Fruit fly (Drosophila melanogaster): ENCODE data around the gene stai.

The stai gene

dm6 chr2L:6092300-6092699 is 7.9 kb upstream of the stai start (continued):
- TF ChIP-seq chm (GFP tag; IDR thresholded peaks at IDR 0.05): peak; percentile 57
- TF ChIP-seq CG12236 (GFP tag; optimal IDR thresholded peaks at IDR 0.05): no peak
- 0 out of 2 replicates have a peak, but pooled peaks have one; percentile 24 for TF ChIP-seq CG32772 (GFP tag; IDR thresholded peaks at IDR 0.05)
- TF ChIP-seq z (GFP tag; IDR thresholded peaks at IDR 0.05): peak; percentile 73; the same call in 2 of the 3 replicates
- peak; percentile 12 for TF ChIP-seq CG10543 (GFP tag; optimal IDR thresholded peaks at IDR 0.05)
- TF ChIP-seq kni (GFP tag; optimal IDR thresholded peaks at IDR 0.05): peak; percentile 65
- TF ChIP-seq CG33557 (GFP tag; optimal IDR thresholded peaks at IDR 0.05): peak; percentile 12
- TF ChIP-seq Dll (GFP tag; IDR thresholded peaks at IDR 0.05; ENCODE audit: partially characterized antibody): no peak
- 0 out of 3 replicates have a peak, but pooled peaks have one; percentile 40 for TF ChIP-seq gce (GFP tag; IDR thresholded peaks at IDR 0.05)
- TF ChIP-seq CG7271 (tag; optimal IDR thresholded peaks at IDR 0.05): peak; percentile 11
- peak; percentile 93 for TF ChIP-seq sqz (GFP tag; optimal IDR thresholded peaks at IDR 0.05)
- TF ChIP-seq crol (GFP tag; IDR thresholded peaks at IDR 0.05): peak; percentile 31; the same call in 1 of the 2 replicates
- no peak for TF ChIP-seq bsh (GFP tag; optimal IDR thresholded peaks at IDR 0.05)
- 0 out of 2 replicates have a peak, but pooled peaks have one; percentile 14 for TF ChIP-seq Atf6 (GFP tag; IDR thresholded peaks at IDR 0.05)
- peak; percentile 20 for TF ChIP-seq lab (GFP tag; optimal IDR thresholded peaks at IDR 0.05)
- TF ChIP-seq seq (GFP tag; IDR thresholded peaks at IDR 0.05): peak; percentile 65; the same call in 1 of the 2 replicates
- peak in 1 of 2 experiments; percentile 11 for TF ChIP-seq Trl (optimal IDR thresholded peaks at IDR 0.05)
- no peak for TF ChIP-seq Trl (GFP tag; optimal IDR thresholded peaks at IDR 0.05)
- TF ChIP-seq repo (GFP tag; optimal IDR thresholded peaks at IDR 0.05): no peak
- TF ChIP-seq Ets97D (GFP tag; optimal IDR thresholded peaks at IDR 0.05): peak; percentile 59
- no peak for TF ChIP-seq D19B (GFP tag; optimal IDR thresholded peaks at IDR 0.05)
- no peak for TF ChIP-seq CG2120 (GFP tag; optimal IDR thresholded peaks at IDR 0.05)
- 0 out of 2 replicates have a peak, but pooled peaks have one; percentile 14 for TF ChIP-seq vvl (GFP tag; IDR thresholded peaks at IDR 0.05)
- TF ChIP-seq CG17359 (tag; optimal IDR thresholded peaks at IDR 0.05): peak; percentile 34
- peak; percentile 36; the same call in 1 of the 3 replicates for TF ChIP-seq ci (GFP tag; IDR thresholded peaks at IDR 0.05)
- peak; percentile 26 for TF ChIP-seq CG13624 (GFP tag; optimal IDR thresholded peaks at IDR 0.05)
- peak; percentile 15; the same call in 1 of the 2 replicates for TF ChIP-seq Adf1 (GFP tag; IDR thresholded peaks at IDR 0.05)
- TF ChIP-seq CG31224 (GFP tag; IDR thresholded peaks at IDR 0.05): no peak
- peak; percentile 32; the same call in 1 of the 2 replicates for TF ChIP-seq onecut (GFP tag; IDR thresholded peaks at IDR 0.05)
- TF ChIP-seq CG34376 (GFP tag; optimal IDR thresholded peaks at IDR 0.05): peak; percentile 34
- TF ChIP-seq scrt (GFP tag; optimal IDR thresholded peaks at IDR 0.05): peak; percentile 23
- TF ChIP-seq CG5180 (GFP tag; optimal IDR thresholded peaks at IDR 0.05): peak; percentile 58
- TF ChIP-seq nerfin-1 (tag; optimal IDR thresholded peaks at IDR 0.05): peak; percentile 39
- TF ChIP-seq Fer1 (GFP tag; optimal IDR thresholded peaks at IDR 0.05): peak; percentile 42
- TF ChIP-seq CG18599 (GFP tag; optimal IDR thresholded peaks at IDR 0.05): peak; percentile 25
- peak; percentile 9 for TF ChIP-seq Deaf1 (tag; optimal IDR thresholded peaks at IDR 0.05)
- TF ChIP-seq abd-A (tag; optimal IDR thresholded peaks at IDR 0.05): peak; percentile 62

- TF ChIP-seq CG9817 (tag; optimal IDR thresholded peaks at IDR 0.05) (peak; percentile 46), sob (GFP tag; IDR thresholded peaks at IDR 0.05) (peak; percentile 74), insv (GFP tag; optimal IDR thresholded peaks at IDR 0.05) (peak in 1 of 2 experiments; percentile 31), prd (optimal IDR thresholded peaks at IDR 0.05) (no peak), prd (GFP tag; IDR thresholded peaks at IDR 0.05) (0 out of 3 replicates have a peak, but pooled peaks have one; percentile 18), CG10431 (GFP tag; optimal IDR thresholded peaks at IDR 0.05) (no peak), Bgb (GFP tag; IDR thresholded peaks at IDR 0.05; ENCODE audit: partially characterized antibody) (peak; percentile 98), E2f1 (GFP tag; IDR thresholded peaks at IDR 0.05) (no peak), Aef1 (GFP tag; IDR thresholded peaks at IDR 0.05) (no peak), Lhr (GFP tag; optimal IDR thresholded peaks at IDR 0.05) (peak; percentile 83), CG12071 (GFP tag; optimal IDR thresholded peaks at IDR 0.05) (peak; percentile 18), NC2β (GFP tag; optimal IDR thresholded peaks at IDR 0.05) (peak; percentile 73), CG17829 (tag; optimal IDR thresholded peaks at IDR 0.05) (peak; percentile 74), CG4424 (GFP tag; optimal IDR thresholded peaks at IDR 0.05) (peak; percentile 42)
Measured at dm6 chr2L:6098479-6099269, 1.5 kb upstream of the stai start, which contains the start of gene CG9175. CG9175 (minus strand) TSS chr2L:6098966.

Data from whole organism, embryonic.